Fruit fly (Drosophila melanogaster) whole organism: ENCODE data around the gene CG6184.

Source experiments
- CG8478 ChIP-seq: fragments of >200 bp; optimal IDR thresholded peaks from 2 replicates; lab custom pipeline; 2018; ENCODE audit warnings: inconsistent platforms
- Dll ChIP-seq: fragments of >200 bp; optimal IDR thresholded peaks from 2 replicates; lab custom pipeline; 2017
- pan ChIP-seq: fragments of >200 bp; optimal IDR thresholded peaks from 2 replicates; lab custom pipeline; 2017

DNA sequence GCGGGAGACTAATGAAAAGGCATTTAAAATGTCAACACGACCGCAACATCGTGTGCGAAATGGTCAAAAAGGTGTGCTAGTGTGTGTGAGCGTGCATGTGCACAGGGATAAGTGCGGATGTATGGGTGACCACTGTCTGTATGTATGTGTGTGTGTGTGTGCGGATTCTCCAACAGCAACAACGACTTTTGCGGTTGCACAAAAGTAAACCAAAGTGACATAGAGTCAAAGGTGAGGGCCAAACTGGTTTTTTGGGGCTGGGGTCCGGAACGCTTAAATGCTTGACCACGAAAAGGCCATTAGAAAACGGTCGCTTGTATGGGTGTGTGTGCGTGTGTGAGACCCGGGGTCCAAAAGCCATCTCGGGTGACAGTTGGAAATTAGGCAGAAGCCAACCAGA is 45.7 kb upstream of the CG6184 start:
- no peak for TF ChIP-seq CG8478 (lab: Kevin White, UChicago)
- no peak for TF ChIP-seq pan
- no peak for TF ChIP-seq Dll (lab: Kevin White, UChicago)
